Worm (Caenorhabditis elegans) whole organism, L4 larva: ENCODE data around the gene daf-6.

Experiments used
- F10B5.3 ChIP-seq: sonication (generic microtip); optimal IDR thresholded peaks from 2 replicates; lab custom pipeline; 2016; ENCODE audit warnings: mild to moderate bottlenecking, missing genetic modification characterization, missing compliant biosample characterization
- F37D6.2 ChIP-seq: sonication (generic microtip); optimal IDR thresholded peaks from 2 replicates; lab custom pipeline; 2016; ENCODE audit warnings: mild to moderate bottlenecking, missing genetic modification characterization, missing compliant biosample characterization
- F49E8.2 ChIP-seq: sonication (generic microtip); optimal IDR thresholded peaks from 2 replicates; lab custom pipeline; 2016; ENCODE audit warnings: missing compliant biosample characterization, mild to moderate bottlenecking, missing genetic modification characterization, borderline replicate concordance
- R02D3.7 ChIP-seq: fragments of 150-350 bp; sonication (generic microtip); optimal IDR thresholded peaks from 3 replicates; lab custom pipeline; 2014; ENCODE audit warnings: missing biosample characterization, missing genetic modification characterization
- T26A8.4 ChIP-seq: fragments of 200-800 bp; sonication (Bioruptor generic); IDR thresholded peaks from 2 replicates; pipeline ENCODE4 v1.3.6; 2022; ENCODE audit warnings: missing genetic modification characterization, missing compliant biosample characterization
- aha-1 ChIP-seq: fragments of 150-350 bp; peaks from one replicate; lab custom pipeline; 2014; ENCODE audit warnings: missing biosample characterization, missing genetic modification characterization
- ama-1 ChIP-seq: fragments of 150-350 bp; optimal IDR thresholded peaks from 2 replicates; lab custom pipeline; 2014; ENCODE audit warnings: inconsistent platforms, mixed read lengths
- arid-1 ChIP-seq: fragments of 200-800 bp; sonication (Bioruptor generic); conservative IDR thresholded peaks from 2 replicates; pipeline ENCODE4 v1.3.6; 2022; ENCODE audit warnings: missing genetic modification reagents, missing genetic modification characterization, missing compliant biosample characterization
- ceh-20 ChIP-seq: fragments of 200-800 bp; sonication (Bioruptor generic); IDR thresholded peaks from 2 replicates; pipeline ENCODE4 v1.3.6; 2022; ENCODE audit warnings: missing genetic modification reagents, missing genetic modification characterization, missing compliant biosample characterization
- ceh-32 ChIP-seq: sonication (generic microtip); optimal IDR thresholded peaks from 2 replicates; lab custom pipeline; 2016; ENCODE audit warnings: mild to moderate bottlenecking, missing genetic modification characterization, missing compliant biosample characterization; ENCODE audit not compliant: poor library complexity
- ces-1 ChIP-seq: fragments of 150-350 bp; sonication (generic microtip); optimal IDR thresholded peaks from 4 replicates; lab custom pipeline; 2014; ENCODE audit warnings: missing biosample characterization, missing genetic modification reagents, missing genetic modification characterization
- cey-2 ChIP-seq: sonication (generic microtip); optimal IDR thresholded peaks from 3 replicates; lab custom pipeline; 2017; ENCODE audit warnings: missing genetic modification characterization, mild to moderate bottlenecking, missing compliant biosample characterization, antibody characterized with exemption, borderline replicate concordance; ENCODE audit not compliant: insufficient read depth
- ctbp-1 ChIP-seq: fragments of 200-800 bp; sonication (Bioruptor generic); IDR thresholded peaks from 2 replicates; pipeline ENCODE4 v1.3.6; 2022; ENCODE audit warnings: missing genetic modification reagents, missing genetic modification characterization, missing compliant biosample characterization
- daf-12 ChIP-seq: fragments of 150-350 bp; optimal IDR thresholded peaks from 2 replicates; lab custom pipeline; 2014; ENCODE audit warnings: missing biosample characterization, missing genetic modification reagents, missing genetic modification characterization
- dmd-6 ChIP-seq: fragments of 200-800 bp; sonication (Bioruptor generic); IDR thresholded peaks from 2 replicates; pipeline ENCODE4 v1.3.6; 2022; ENCODE audit warnings: missing genetic modification reagents, missing genetic modification characterization, missing compliant biosample characterization
- egl-27 ChIP-seq: sonication (generic microtip); optimal IDR thresholded peaks from 3 replicates; lab custom pipeline; 2017; ENCODE audit warnings: missing biosample characterization, missing genetic modification reagents, missing genetic modification characterization
- egl-43 ChIP-seq: fragments of 200-800 bp; sonication (Bioruptor generic); IDR thresholded peaks from 2 replicates; pipeline ENCODE4 v1.3.6; 2022; ENCODE audit warnings: missing genetic modification reagents, missing genetic modification characterization, missing compliant biosample characterization
- fkh-10 ChIP-seq: fragments of 150-350 bp; optimal IDR thresholded peaks from 2 replicates; lab custom pipeline; 2014; ENCODE audit warnings: missing biosample characterization, missing genetic modification reagents, missing genetic modification characterization
- hif-1 ChIP-seq, 2 experiments: sonication (generic microtip); optimal IDR thresholded peaks; 2 replicates each; lab custom pipeline; 2016 to 2017; ENCODE audit warnings: missing compliant biosample characterization in 2 of 2, missing genetic modification characterization in 2 of 2, missing genetic modification reagents in 2 of 2, missing genotype in 2 of 2, mild to moderate bottlenecking in 1 of 2
- hlh-11 ChIP-seq: fragments of 200-800 bp; sonication (Bioruptor generic); optimal IDR thresholded peaks from 2 replicates; lab custom pipeline; 2018; ENCODE audit warnings: mild to moderate bottlenecking, missing genetic modification characterization, missing compliant biosample characterization
- hlh-30 ChIP-seq: sonication (generic microtip); optimal IDR thresholded peaks from 2 replicates; lab custom pipeline; 2017; ENCODE audit warnings: antibody characterized with exemption, mild to moderate bottlenecking, missing genetic modification characterization, missing compliant biosample characterization; ENCODE audit not compliant: insufficient read depth
- hmg-1.1 ChIP-seq: fragments of 200-800 bp; sonication (Bioruptor generic); IDR thresholded peaks from 2 replicates; pipeline ENCODE4 v1.3.6; 2022; ENCODE audit warnings: missing genetic modification reagents, missing genetic modification characterization, missing compliant biosample characterization
- lin-15B ChIP-seq: fragments of 150-350 bp; sonication (generic microtip); optimal IDR thresholded peaks from 3 replicates; lab custom pipeline; 2014; ENCODE audit warnings: missing biosample characterization, missing genetic modification characterization
- lin-29 ChIP-seq: fragments of 200-800 bp; sonication (Bioruptor generic); IDR thresholded peaks from 2 replicates; pipeline ENCODE4 v1.3.6; 2022; ENCODE audit warnings: missing genetic modification reagents, missing genetic modification characterization, missing compliant biosample characterization
- lin-38 ChIP-seq: fragments of 200-800 bp; sonication (Bioruptor generic); IDR thresholded peaks from 2 replicates; pipeline ENCODE4 v1.3.6; 2022; ENCODE audit warnings: missing genetic modification reagents, missing genetic modification characterization, missing compliant biosample characterization
- lin-39 ChIP-seq: fragments of 150-350 bp; optimal IDR thresholded peaks from 2 replicates; lab custom pipeline; 2014; ENCODE audit warnings: missing biosample characterization, missing genetic modification reagents, missing genetic modification characterization
- lsy-2 ChIP-seq, 2 experiments: fragments of 150-350 bp in 1 of 2; sonication (generic microtip) in 1 of 2; optimal IDR thresholded peaks; 2 replicates each; lab custom pipeline; 2014 to 2017; ENCODE audit warnings: missing biosample characterization in 2 of 2, missing genetic modification characterization in 2 of 2
- mdt-29 ChIP-seq: fragments of 200-800 bp; sonication (Bioruptor generic); IDR thresholded peaks from 2 replicates; pipeline ENCODE4 v1.3.6; 2022; ENCODE audit warnings: missing genetic modification reagents, missing genetic modification characterization, missing compliant biosample characterization
- mep-1 ChIP-seq: fragments of 150-350 bp; sonication (generic microtip); optimal IDR thresholded peaks from 3 replicates; lab custom pipeline; 2014; ENCODE audit warnings: missing biosample characterization, missing genetic modification characterization
- nhr-11 ChIP-seq: fragments of 150-350 bp; optimal IDR thresholded peaks from 2 replicates; lab custom pipeline; 2014; ENCODE audit warnings: missing biosample characterization, missing genetic modification characterization
- nhr-111 ChIP-seq: fragments of 200-800 bp; sonication (Bioruptor generic); optimal IDR thresholded peaks from 2 replicates; lab custom pipeline; 2018; ENCODE audit warnings: mild to moderate bottlenecking, missing genetic modification characterization, missing compliant biosample characterization
- nhr-25 ChIP-seq: sonication (generic microtip); optimal IDR thresholded peaks from 2 replicates; lab custom pipeline; 2017; ENCODE audit warnings: missing genetic modification characterization, mild to moderate bottlenecking, missing compliant biosample characterization, antibody characterized with exemption, moderate library complexity, borderline replicate concordance; ENCODE audit not compliant: insufficient read depth
- nhr-6 ChIP-seq: fragments of 150-350 bp; optimal IDR thresholded peaks from 2 replicates; lab custom pipeline; 2014; ENCODE audit warnings: missing biosample characterization, missing genetic modification characterization
- nhr-76 ChIP-seq: fragments of 150-350 bp; optimal IDR thresholded peaks from 2 replicates; lab custom pipeline; 2014; ENCODE audit warnings: missing biosample characterization, missing genetic modification characterization
- pha-4 ChIP-seq, 2 experiments: fragments of 150-350 bp in 1 of 2; fragments of 200-800 bp in 1 of 2; sonication (Bioruptor generic) in 1 of 2; IDR thresholded peaks in 1 of 2; optimal IDR thresholded peaks in 1 of 2; 2 replicates each; pipeline versions ENCODE4 v1.3.6 to Lab custom; 2014 to 2022; ENCODE audit warnings: missing genetic modification characterization in 2 of 2, missing genetic modification reagents in 2 of 2, missing biosample characterization in 1 of 2, missing compliant biosample characterization in 1 of 2
- php-3 ChIP-seq: fragments of 200-800 bp; sonication (Bioruptor generic); IDR thresholded peaks from 2 replicates; pipeline ENCODE4 v1.3.6; 2022; ENCODE audit warnings: missing genetic modification reagents, missing genetic modification characterization, missing compliant biosample characterization
- pqm-1 ChIP-seq: sonication (generic microtip); optimal IDR thresholded peaks from 2 replicates; lab custom pipeline; 2017; ENCODE audit warnings: missing biosample characterization, missing genetic modification characterization
- saeg-2 ChIP-seq: fragments of 200-800 bp; sonication (Bioruptor generic); IDR thresholded peaks from 2 replicates; pipeline ENCODE4 v1.3.6; 2022; ENCODE audit warnings: missing genetic modification reagents, missing genetic modification characterization, missing compliant biosample characterization
- sdz-12 ChIP-seq: fragments of 200-800 bp; sonication (Bioruptor generic); optimal IDR thresholded peaks from 2 replicates; lab custom pipeline; 2018; ENCODE audit warnings: mild to moderate bottlenecking, missing genetic modification characterization, missing compliant biosample characterization
- set-16 ChIP-seq: fragments of 200-800 bp; sonication (Bioruptor generic); IDR thresholded peaks from 2 replicates; pipeline ENCODE4 v1.3.6; 2022; ENCODE audit warnings: missing genetic modification reagents, missing genetic modification characterization, missing compliant biosample characterization
- spr-1 ChIP-seq: sonication (generic microtip); optimal IDR thresholded peaks from 2 replicates; lab custom pipeline; 2016; ENCODE audit warnings: mild to moderate bottlenecking, missing genetic modification characterization, missing compliant biosample characterization
- tra-1 ChIP-seq: fragments of 200-800 bp; sonication (Bioruptor generic); IDR thresholded peaks from 2 replicates; pipeline ENCODE4 v1.3.6; 2022; ENCODE audit warnings: missing genetic modification reagents, missing genetic modification characterization, missing compliant biosample characterization
- unc-62 ChIP-seq, 3 experiments: fragments of 150-350 bp in 1 of 3; sonication (generic microtip); optimal IDR thresholded peaks in 2 of 3; peaks in 1 of 3; 1 replicate in 1 of 3; 2 replicates in 2 of 3; lab custom pipeline; 2014 to 2017; ENCODE audit warnings: missing biosample characterization in 3 of 3, missing genetic modification characterization in 3 of 3, missing genetic modification reagents in 3 of 3, missing genotype in 1 of 3
- zfp-2 ChIP-seq: sonication (generic microtip); optimal IDR thresholded peaks from 2 replicates; lab custom pipeline; 2016; ENCODE audit warnings: mild to moderate bottlenecking, missing genetic modification characterization, missing compliant biosample characterization
- zip-2 ChIP-seq: fragments of 150-350 bp; optimal IDR thresholded peaks from 2 replicates; lab custom pipeline; 2014; ENCODE audit warnings: missing biosample characterization, missing genetic modification characterization
- ztf-11 ChIP-seq: fragments of 150-350 bp; optimal IDR thresholded peaks from 2 replicates; lab custom pipeline; 2014; ENCODE audit warnings: missing biosample characterization, missing genetic modification characterization
- ztf-7 ChIP-seq: fragments of 150-350 bp; optimal IDR thresholded peaks from 2 replicates; lab custom pipeline; 2014; ENCODE audit warnings: missing biosample characterization, missing genetic modification characterization

daf-6 gene

ce11 chrX:14888188-14888587 lies at the start of gene daf-6:
TSS of gene daf-6 (plus strand) at chrX:14888488.
- TF ChIP-seq php-3 (GFP tag; lab: Robert Waterston, UW) (no peak), F49E8.2 (tag; lab: Kevin White, UChicago) (no peak), egl-43 (GFP tag; lab: Robert Waterston, UW) (no peak), nhr-6 (tag; lab: Kevin White, UChicago) (no peak), egl-27 (tag; lab: Kevin White, UChicago) (no peak), lin-29 (GFP tag; lab: Robert Waterston, UW) (no peak)

- TF ChIP-seq nhr-25 (tag; lab: Kevin White, UChicago) (peak; percentile 38), nhr-6 (tag; lab: Kevin White, UChicago) (peak; percentile 75), tra-1 (no peak), set-16 (GFP tag; lab: Robert Waterston, UW) (peak; percentile 64; the same call in 1 of the 2 replicates), lsy-2 (tag; optimal IDR thresholded peaks at IDR 0.05; lab: Kevin White, UChicago) (peak; percentile 68 to 86), sdz-12 (GFP tag; lab: Kevin White, UChicago) (no peak), lin-15B (tag; lab: Kevin White, UChicago) (no peak), zfp-2 (no peak), nhr-76 (tag; lab: Kevin White, UChicago) (no peak), spr-1 (tag; lab: Kevin White, UChicago) (peak; percentile 34), F10B5.3 (tag; lab: Kevin White, UChicago) (peak; percentile 1), T26A8.4 (GFP tag; lab: Robert Waterston, UW) (no peak), lin-38 (GFP tag; lab: Robert Waterston, UW) (peak; percentile 49), arid-1 (0 out of 2 replicates have a peak, but pooled peaks have one; percentile 7), hmg-1.1 (peak; percentile 94), ama-1 (lab: Kevin White, UChicago) (peak; percentile 10), saeg-2 (GFP tag; lab: Robert Waterston, UW) (0 out of 2 replicates have a peak, but pooled peaks have one; percentile 22), ces-1 (GFP tag; lab: Kevin White, UChicago) (peak; percentile 24), pha-4 (GFP tag; IDR thresholded peaks at IDR 0.05; lab: Robert Waterston, UW) (peak; percentile 59; the same call in 1 of the 2 replicates), pha-4 (tag; optimal IDR thresholded peaks at IDR 0.05; lab: Kevin White, UChicago) (peak; percentile 97), ceh-20 (peak; percentile 67; the same call in 1 of the 2 replicates), R02D3.7 (no peak), hif-1 (tag; optimal IDR thresholded peaks at IDR 0.05; lab: Kevin White, UChicago) (peak in 1 of 2 experiments; percentile 84), php-3 (GFP tag; lab: Robert Waterston, UW) (no peak), zip-2 (tag; lab: Kevin White, UChicago) (no peak), lin-39 (tag; lab: Kevin White, UChicago) (no peak), ztf-7 (tag; lab: Kevin White, UChicago) (peak; percentile 36), cey-2 (tag; lab: Kevin White, UChicago) (no peak), nhr-11 (peak; percentile 87), pqm-1 (tag; lab: Kevin White, UChicago) (peak; percentile 39), ceh-32 (tag; lab: Kevin White, UChicago) (peak; percentile 49), mep-1 (tag; lab: Kevin White, UChicago) (peak; percentile 94), unc-62 (GFP tag; optimal IDR thresholded peaks at IDR 0.05 in 1 of 2; lab: Kevin White, UChicago) (peak in 1 of 2 experiments; percentile 99), unc-62 (tag; optimal IDR thresholded peaks at IDR 0.05; lab: Kevin White, UChicago) (peak; percentile 38), F37D6.2 (tag; lab: Kevin White, UChicago) (peak; percentile 84), mdt-29 (GFP tag; lab: Robert Waterston, UW) (no peak), ctbp-1 (peak; percentile 92), hlh-11 (peak; percentile 93), ztf-11 (no peak), dmd-6 (GFP tag; lab: Robert Waterston, UW) (peak; percentile 85), fkh-10 (peak; percentile 94), nhr-111 (GFP tag; lab: Kevin White, UChicago) (no peak), hlh-30 (tag; lab: Kevin White, UChicago) (peak; percentile 95), daf-12 (tag; lab: Kevin White, UChicago) (no peak), aha-1 (tag; lab: Kevin White, UChicago) (peak; percentile 99)
Measured at ce11 chrX:14841030-14841429, 47.3 kb upstream of the daf-6 start.
